Comparison of ENCODE assay signal across 5 fruit fly cellular contexts in the genomic region with DNA sequence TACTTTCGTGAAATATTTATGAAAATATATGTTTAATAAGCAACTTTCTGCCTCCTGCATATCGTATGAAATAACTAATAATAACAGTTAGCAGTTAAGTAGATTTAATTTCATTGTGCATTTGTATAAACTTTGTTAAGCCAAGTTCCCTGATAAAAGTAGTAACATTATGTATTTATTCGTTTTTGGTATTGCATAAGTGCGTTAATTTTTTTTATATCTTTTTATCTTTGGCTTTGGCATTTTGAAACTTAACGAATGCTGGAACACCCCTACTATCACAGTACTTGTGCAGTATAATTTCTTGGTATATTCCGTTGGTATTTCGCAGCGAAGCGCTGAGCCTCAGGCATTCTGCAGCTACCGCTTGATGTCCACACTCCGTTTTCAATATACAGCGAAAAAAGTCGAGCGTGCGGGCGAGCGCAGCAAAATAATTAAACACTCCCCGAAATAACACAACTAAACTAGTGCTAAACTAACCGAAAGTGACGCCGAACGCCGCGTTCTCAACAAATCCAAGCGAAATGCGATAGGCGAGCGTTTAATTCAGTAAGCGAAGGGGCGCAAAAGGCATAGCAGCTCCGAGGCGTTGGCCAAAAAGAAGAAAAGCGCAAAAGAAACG.
TF ChIP-seq lines count a peak whose summit lies in the region.

A gene (plus strand): TSS at position 347 of the 625 bp plus-strand sequence.

TF ChIP-seq in whole organism, adult, 20 proteins besides CTCF, POLR2A, EP300 and RAD21 (continued from another document):
- TF ChIP-seq CG12768 (GFP tag; optimal IDR thresholded peaks at IDR 0.05; lab: Kevin White, UChicago): peak; percentile 41
- peak; percentile 16 for TF ChIP-seq Clk (GFP tag; optimal IDR thresholded peaks at IDR 0.05; lab: Kevin White, UChicago)
- TF ChIP-seq cnc (optimal IDR thresholded peaks at IDR 0.05; lab: Kevin White, UChicago): no peak
- TF ChIP-seq Hr96 (GFP tag; optimal IDR thresholded peaks at IDR 0.05; lab: Kevin White, UChicago): no peak

TF ChIP-seq in whole organism, embryonic, 481 proteins besides CTCF, POLR2A, EP300 and RAD21 (continued from another document and continues in another):
- TF ChIP-seq Dip2 (GFP tag; IDR thresholded peaks at IDR 0.05; lab: Robert Waterston, UW): no peak
- peak in 1 of 2 experiments; percentile 34 for TF ChIP-seq Eip74EF (GFP tag; optimal IDR thresholded peaks at IDR 0.05; lab: Kevin White, UChicago)
- TF ChIP-seq H2.0 (GFP tag; IDR thresholded peaks at IDR 0.05; lab: Robert Waterston, UW): 0 out of 2 replicates have a peak, but pooled peaks have one; percentile 47
- peak; percentile 40 for TF ChIP-seq CG14710 (tag; optimal IDR thresholded peaks at IDR 0.05; lab: Kevin White, UChicago)
- TF ChIP-seq CoRest (tag; optimal IDR thresholded peaks at IDR 0.05; lab: Kevin White, UChicago): peak; percentile 48
- no peak for TF ChIP-seq Atf3 (GFP tag; optimal IDR thresholded peaks at IDR 0.05; lab: Kevin White, UChicago)
- TF ChIP-seq Awh (GFP tag; IDR thresholded peaks at IDR 0.05; lab: Robert Waterston, UW): peak; percentile 62
- TF ChIP-seq Dek (tag; optimal IDR thresholded peaks at IDR 0.05; lab: Kevin White, UChicago): peak; percentile 11
- peak; percentile 25 for TF ChIP-seq run (tag; optimal IDR thresholded peaks at IDR 0.05; lab: Kevin White, UChicago)
- no peak for TF ChIP-seq CG10462 (GFP tag; optimal IDR thresholded peaks at IDR 0.05; lab: Kevin White, UChicago)
- no peak for TF ChIP-seq eyg (GFP tag; optimal IDR thresholded peaks at IDR 0.05; lab: Kevin White, UChicago)
- TF ChIP-seq CG11093 (GFP tag; IDR thresholded peaks at IDR 0.05; lab: Robert Waterston, UW): no peak
- TF ChIP-seq zfh2 (GFP tag; optimal IDR thresholded peaks at IDR 0.05; lab: Kevin White, UChicago): no peak
- TF ChIP-seq dmrt11E (tag; optimal IDR thresholded peaks at IDR 0.05; lab: Kevin White, UChicago): peak; percentile 21
- TF ChIP-seq dpn (GFP tag; optimal IDR thresholded peaks at IDR 0.05; lab: Kevin White, UChicago): no peak
- no peak for TF ChIP-seq CG7271 (tag; optimal IDR thresholded peaks at IDR 0.05; lab: Kevin White, UChicago)
- TF ChIP-seq toy (GFP tag; IDR thresholded peaks at IDR 0.05; lab: Robert Waterston, UW): no peak
- peak; percentile 6 for TF ChIP-seq gsb-n (tag; optimal IDR thresholded peaks at IDR 0.05; lab: Kevin White, UChicago)
- no peak for TF ChIP-seq hbn (GFP tag; IDR thresholded peaks at IDR 0.05; lab: Robert Waterston, UW; ENCODE audit: partially characterized antibody)
- peak; percentile 54 for TF ChIP-seq CG30020 (tag; optimal IDR thresholded peaks at IDR 0.05; lab: Kevin White, UChicago)
- TF ChIP-seq CG16863 (GFP tag; optimal IDR thresholded peaks at IDR 0.05; lab: Kevin White, UChicago): no peak
- no peak for TF ChIP-seq CG11085 (GFP tag; IDR thresholded peaks at IDR 0.05; lab: Robert Waterston, UW)
- peak; percentile 70 for TF ChIP-seq caup (GFP tag; optimal IDR thresholded peaks at IDR 0.05; lab: Kevin White, UChicago; ENCODE audit: severe bottlenecking)
- TF ChIP-seq CG9817 (tag; optimal IDR thresholded peaks at IDR 0.05; lab: Kevin White, UChicago): peak; percentile 32
- TF ChIP-seq bigmax (GFP tag; optimal IDR thresholded peaks at IDR 0.05; lab: Kevin White, UChicago): peak; percentile 24
- TF ChIP-seq CG3726 (GFP tag; IDR thresholded peaks at IDR 0.05; lab: Robert Waterston, UW): peak; percentile 4; the same call in 1 of the 3 replicates
- peak; percentile 68 for TF ChIP-seq row (GFP tag; IDR thresholded peaks at IDR 0.05; lab: Robert Waterston, UW)
- TF ChIP-seq CG12659 (GFP tag; optimal IDR thresholded peaks at IDR 0.05; lab: Kevin White, UChicago): peak; percentile 62
- TF ChIP-seq CG11398 (GFP tag; optimal IDR thresholded peaks at IDR 0.05; lab: Kevin White, UChicago): peak; percentile 6

TF ChIP-seq in whole organism, prepupa, 60 proteins besides CTCF, POLR2A, EP300 and RAD21 (continued from another document):
- TF ChIP-seq esn (GFP tag; optimal IDR thresholded peaks at IDR 0.05; lab: Kevin White, UChicago) (peak; percentile 19), CG1621 (tag; optimal IDR thresholded peaks at IDR 0.05; lab: Kevin White, UChicago) (peak; percentile 8), CG6808 (GFP tag; optimal IDR thresholded peaks at IDR 0.05; lab: Kevin White, UChicago) (peak; percentile 9), CG32006 (GFP tag; optimal IDR thresholded peaks at IDR 0.05; lab: Kevin White, UChicago) (peak; percentile 3), cyc (GFP tag; optimal IDR thresholded peaks at IDR 0.05; lab: Kevin White, UChicago) (peak; percentile 16), ss (GFP tag; optimal IDR thresholded peaks at IDR 0.05; lab: Kevin White, UChicago) (peak in 1 of 2 experiments; percentile 58), salr (GFP tag; optimal IDR thresholded peaks at IDR 0.05; lab: Kevin White, UChicago) (peak in 1 of 2 experiments; percentile 13), eg (GFP tag; IDR thresholded peaks at IDR 0.05; lab: Robert Waterston, UW) (peak; percentile 55; the same call in 2 of the 3 replicates), CG16779 (tag; optimal IDR thresholded peaks at IDR 0.05; lab: Kevin White, UChicago) (peak; percentile 54), CG6163 (GFP tag; IDR thresholded peaks at IDR 0.05; lab: Robert Waterston, UW) (peak; percentile 78; the same call in 2 of the 3 replicates), acj6 (GFP tag; optimal IDR thresholded peaks at IDR 0.05; lab: Kevin White, UChicago) (no peak), CG10669 (GFP tag; optimal IDR thresholded peaks at IDR 0.05; lab: Kevin White, UChicago) (peak; percentile 23), Sox15 (GFP tag; optimal IDR thresholded peaks at IDR 0.05; lab: Kevin White, UChicago) (no peak), CG8319 (GFP tag; optimal IDR thresholded peaks at IDR 0.05; lab: Kevin White, UChicago) (no peak), Ets96B (tag; optimal IDR thresholded peaks at IDR 0.05; lab: Kevin White, UChicago) (peak; percentile 16), CG7368 (GFP tag; optimal IDR thresholded peaks at IDR 0.05; lab: Kevin White, UChicago) (no peak), CG8632 (GFP tag; optimal IDR thresholded peaks at IDR 0.05; lab: Kevin White, UChicago) (no peak), lz (GFP tag; optimal IDR thresholded peaks at IDR 0.05; lab: Kevin White, UChicago) (peak; percentile 15), Eip75B (GFP tag; optimal IDR thresholded peaks at IDR 0.05; lab: Kevin White, UChicago) (no peak)

TF ChIP-seq in whole organism, pupa, 21 proteins besides CTCF, POLR2A, EP300 and RAD21 (continued from another document):
- TF ChIP-seq CG4496 (GFP tag; IDR thresholded peaks at IDR 0.05; lab: Robert Waterston, UW): peak; percentile 73
- peak; percentile 12 for TF ChIP-seq CG34367 (tag; optimal IDR thresholded peaks at IDR 0.05; lab: Kevin White, UChicago)

TF ChIP-seq in whole organism, wandering third instar larva, 38 proteins besides CTCF, POLR2A, EP300 and RAD21 (continued from another document):
- TF ChIP-seq Rel (GFP tag; optimal IDR thresholded peaks at IDR 0.05; lab: Kevin White, UChicago) (no peak), Rel (tag; optimal IDR thresholded peaks at IDR 0.05; lab: Kevin White, UChicago) (peak; percentile 50), dmrt93B (GFP tag; optimal IDR thresholded peaks at IDR 0.05; lab: Kevin White, UChicago) (no peak), CrebA (GFP tag; optimal IDR thresholded peaks at IDR 0.05; lab: Kevin White, UChicago; ENCODE audit: borderline replicate concordance) (no peak), foxo (GFP tag; optimal IDR thresholded peaks at IDR 0.05; lab: Kevin White, UChicago) (peak in 1 of 2 experiments; percentile 44), fru (GFP tag; optimal IDR thresholded peaks at IDR 0.05; lab: Kevin White, UChicago) (no peak), HLH106 (tag; optimal IDR thresholded peaks at IDR 0.05; lab: Kevin White, UChicago) (peak; percentile 55), Dif (GFP tag; optimal IDR thresholded peaks at IDR 0.05; lab: Kevin White, UChicago; ENCODE audit: partially characterized antibody) (no peak), dsf (GFP tag; optimal IDR thresholded peaks at IDR 0.05; lab: Kevin White, UChicago; ENCODE audit: borderline replicate concordance) (no peak), lola (GFP tag; optimal IDR thresholded peaks at IDR 0.05; lab: Kevin White, UChicago) (no peak), CG9705 (GFP tag; optimal IDR thresholded peaks at IDR 0.05; lab: Kevin White, UChicago) (no peak), Hr78 (GFP tag; optimal IDR thresholded peaks at IDR 0.05; lab: Kevin White, UChicago) (no peak), psq (GFP tag; optimal IDR thresholded peaks at IDR 0.05; lab: Kevin White, UChicago) (peak; percentile 97), rgr (GFP tag; optimal IDR thresholded peaks at IDR 0.05; lab: Kevin White, UChicago) (peak; percentile 57), Myc (optimal IDR thresholded peaks at IDR 0.05; lab: Kevin White, UChicago) (no peak), brk (GFP tag; optimal IDR thresholded peaks at IDR 0.05; lab: Kevin White, UChicago) (no peak), woc (GFP tag; optimal IDR thresholded peaks at IDR 0.05; lab: Kevin White, UChicago) (peak; percentile 5), br (GFP tag; optimal IDR thresholded peaks at IDR 0.05; lab: Kevin White, UChicago) (peak; percentile 44)
